Fruit fly (Drosophila melanogaster): Measurements from ENCODE around the gene Gs1.

Gs1 gene

DNA sequence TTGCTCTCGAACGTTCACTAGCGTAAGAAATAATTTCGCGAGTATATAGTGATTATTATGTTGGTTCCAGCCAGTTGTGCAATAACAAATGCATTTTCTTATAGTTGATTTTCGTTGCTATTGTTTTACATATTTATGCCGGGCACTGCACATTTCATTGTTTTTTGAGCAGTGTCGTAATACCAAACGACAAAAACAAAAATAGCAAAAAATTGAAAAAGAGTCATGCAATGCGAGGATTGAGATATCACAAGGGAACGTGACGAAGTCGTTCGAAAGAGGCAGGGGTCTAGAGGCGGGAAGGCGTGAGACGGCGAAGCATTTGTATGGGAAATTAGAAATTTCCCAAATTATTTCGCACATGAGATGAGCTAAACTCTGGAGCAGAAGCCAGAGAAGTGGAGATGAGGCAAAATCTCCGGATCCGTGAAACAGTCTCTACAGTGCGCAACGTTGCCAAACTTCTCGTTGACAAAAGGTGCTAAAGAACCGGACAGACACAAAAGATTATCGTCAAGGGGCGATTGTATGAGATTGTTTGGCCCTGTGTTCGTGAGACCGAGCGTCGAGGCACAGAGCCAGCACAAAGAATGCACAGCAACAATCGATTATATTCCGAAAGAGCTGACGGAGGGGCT lies 33.5 kb downstream of the Gs1 start (continued):
- TF ChIP-seq bigmax (GFP tag; optimal IDR thresholded peaks at IDR 0.05) (no peak), CG10565 (GFP tag; optimal IDR thresholded peaks at IDR 0.05) (no peak), Xrp1 (GFP tag; IDR thresholded peaks at IDR 0.05) (no peak), CG2129 (GFP tag; IDR thresholded peaks at IDR 0.05; ENCODE audit: partially characterized antibody) (no peak), CG8290 (GFP tag; optimal IDR thresholded peaks at IDR 0.05) (no peak), CG8290 (tag; optimal IDR thresholded peaks at IDR 0.05) (peak in 1 of 2 experiments; percentile 7), lab (GFP tag; optimal IDR thresholded peaks at IDR 0.05) (no peak), Meics (GFP tag; optimal IDR thresholded peaks at IDR 0.05) (peak; percentile 15), CG16779 (GFP tag; IDR thresholded peaks at IDR 0.05) (no peak), CG43689 (GFP tag; IDR thresholded peaks at IDR 0.05) (no peak), Dip2 (GFP tag; IDR thresholded peaks at IDR 0.05) (no peak)

DNA sequence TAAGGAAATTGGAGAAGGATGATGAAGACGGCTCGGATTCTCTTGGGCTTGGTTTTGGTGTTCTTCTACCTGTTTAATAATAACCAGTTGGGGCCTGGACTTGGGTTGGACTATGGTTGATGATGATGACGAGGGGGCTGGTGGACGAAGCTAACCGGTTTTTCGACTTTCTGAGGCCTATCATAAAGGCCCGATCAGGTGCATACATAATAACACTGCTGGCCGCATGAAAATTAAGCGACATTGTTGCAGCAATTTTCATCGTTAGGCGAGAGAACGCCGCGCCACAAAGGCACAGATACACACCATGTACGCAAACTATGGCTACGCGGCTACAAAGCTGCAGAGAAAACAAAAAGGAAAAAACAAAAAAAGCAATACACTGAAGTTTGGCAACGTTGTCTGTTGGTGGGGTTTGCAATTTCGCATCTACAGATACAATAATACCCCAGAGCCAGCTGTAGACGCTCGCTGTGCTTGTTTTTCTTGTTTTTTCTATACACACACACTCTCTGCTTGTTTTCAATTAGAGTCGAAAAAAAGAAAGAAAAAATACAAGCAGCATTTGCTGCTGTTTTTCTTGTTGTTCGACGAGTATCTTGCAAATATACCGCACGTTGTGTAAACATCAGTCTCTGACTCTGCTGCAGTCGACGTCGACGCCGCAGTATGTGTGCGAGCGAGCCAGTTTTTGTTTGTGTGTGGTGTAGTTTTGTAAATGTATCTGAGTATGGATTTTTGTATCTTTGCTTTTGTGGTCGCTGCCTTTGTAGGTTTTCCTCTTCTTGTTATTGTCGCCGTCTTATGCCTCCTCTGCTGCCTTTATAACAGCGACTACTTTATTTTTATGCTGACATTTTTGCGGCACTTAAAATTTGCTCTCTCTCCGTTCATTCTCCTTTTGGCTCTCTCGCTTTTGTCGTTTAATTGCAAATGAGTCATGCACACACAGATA lies 34.5 kb downstream of the Gs1 start:
- TF ChIP-seq hbn (GFP tag; IDR thresholded peaks at IDR 0.05; ENCODE audit: partially characterized antibody) (no peak), CG8924 (tag; optimal IDR thresholded peaks at IDR 0.05) (peak; percentile 64), wek (GFP tag; optimal IDR thresholded peaks at IDR 0.05) (peak; percentile 67), unc-4 (GFP tag; IDR thresholded peaks at IDR 0.05; ENCODE audit: partially characterized antibody) (no peak), CG11247 (GFP tag; IDR thresholded peaks at IDR 0.05) (no peak), CG7963 (GFP tag; IDR thresholded peaks at IDR 0.05; ENCODE audit: partially characterized antibody) (no peak), CG17361 (GFP tag; IDR thresholded peaks at IDR 0.05) (no peak), CG13123 (GFP tag; optimal IDR thresholded peaks at IDR 0.05) (peak; percentile 51), ERR (GFP tag; optimal IDR thresholded peaks at IDR 0.05) (peak; percentile 53), vfl (GFP tag; optimal IDR thresholded peaks at IDR 0.05) (peak; percentile 39), sug (tag; optimal IDR thresholded peaks at IDR 0.05) (peak; percentile 85), dm (GFP tag; optimal IDR thresholded peaks at IDR 0.05) (peak; percentile 30), Ada2b (GFP tag; IDR thresholded peaks at IDR 0.05) (no peak), br (optimal IDR thresholded peaks at IDR 0.05) (no peak), D (optimal IDR thresholded peaks at IDR 0.05) (no peak), D (GFP tag; optimal IDR thresholded peaks at IDR 0.05) (peak; percentile 61), Vsx1 (GFP tag; optimal IDR thresholded peaks at IDR 0.05) (peak; percentile 84), trem (tag; optimal IDR thresholded peaks at IDR 0.05) (no peak), CG30403 (GFP tag; optimal IDR thresholded peaks at IDR 0.05) (peak; percentile 27), Dfd (GFP tag; optimal IDR thresholded peaks at IDR 0.05) (no peak), eve (GFP tag; optimal IDR thresholded peaks at IDR 0.05) (no peak), CG14667 (GFP tag; IDR thresholded peaks at IDR 0.05) (no peak), caup (GFP tag; optimal IDR thresholded peaks at IDR 0.05; ENCODE audit: severe bottlenecking) (peak; percentile 92), CG12104 (GFP tag; optimal IDR thresholded peaks at IDR 0.05) (peak; percentile 49), CG4707 (GFP tag; optimal IDR thresholded peaks at IDR 0.05) (peak; percentile 59), CG2889 (GFP tag; IDR thresholded peaks at IDR 0.05) (no peak), Hr51 (GFP tag; optimal IDR thresholded peaks at IDR 0.05) (peak; percentile 58 to 63), BtbVII (GFP tag; optimal IDR thresholded peaks at IDR 0.05) (peak; percentile 88), CTCF (GFP tag; optimal IDR thresholded peaks at IDR 0.05) (no peak), E2f2 (GFP tag; IDR thresholded peaks at IDR 0.05) (no peak), abd-A (tag; optimal IDR thresholded peaks at IDR 0.05) (peak; percentile 98), bbx (GFP tag; IDR thresholded peaks at IDR 0.05; ENCODE audit: partially characterized antibody) (no peak), CG15601 (tag; optimal IDR thresholded peaks at IDR 0.05) (peak; percentile 75), Fer1 (GFP tag; optimal IDR thresholded peaks at IDR 0.05) (peak; percentile 95), inv (GFP tag; IDR thresholded peaks at IDR 0.05; ENCODE audit: partially characterized antibody) (no peak), CG11504 (tag; optimal IDR thresholded peaks at IDR 0.05) (peak; percentile 66), tap (tag; optimal IDR thresholded peaks at IDR 0.05) (peak; percentile 41)

All from whole organism, embryonic.